Worm (Caenorhabditis elegans) whole organism, L1 larva: ENCODE data around the gene C05C9.3.

Source experiments
- ces-1 ChIP-seq: fragments of 150-350 bp; optimal IDR thresholded peaks from 2 replicates; lab custom pipeline; 2014; ENCODE audit warnings: missing biosample characterization, missing genetic modification reagents, missing genetic modification characterization
- mdl-1 ChIP-seq, 2 experiments: fragments of 150-350 bp; optimal IDR thresholded peaks; 2 replicates each; lab custom pipeline; 2014 to 2017; ENCODE audit warnings: missing biosample characterization in 2 of 2, missing genetic modification characterization in 2 of 2, inconsistent platforms in 1 of 2
- pqm-1 ChIP-seq: sonication (generic microtip); optimal IDR thresholded peaks from 3 replicates; lab custom pipeline; 2017; ENCODE audit warnings: missing biosample characterization, missing genetic modification characterization
- sox-4 ChIP-seq: sonication (generic microtip); optimal IDR thresholded peaks from 2 replicates; lab custom pipeline; 2016; ENCODE audit warnings: missing genetic modification characterization, missing compliant biosample characterization
- unc-62 ChIP-seq: fragments of 150-350 bp; optimal IDR thresholded peaks from 2 replicates; lab custom pipeline; 2014; ENCODE audit warnings: missing biosample characterization, missing genetic modification reagents, missing genetic modification characterization
- ztf-11 ChIP-seq, 2 experiments: sonication (generic microtip); optimal IDR thresholded peaks; 2 replicates each; lab custom pipeline; 2016 to 2017; ENCODE audit warnings: missing genetic modification characterization in 2 of 2, missing biosample characterization in 1 of 2, missing compliant biosample characterization in 1 of 2

DNA sequence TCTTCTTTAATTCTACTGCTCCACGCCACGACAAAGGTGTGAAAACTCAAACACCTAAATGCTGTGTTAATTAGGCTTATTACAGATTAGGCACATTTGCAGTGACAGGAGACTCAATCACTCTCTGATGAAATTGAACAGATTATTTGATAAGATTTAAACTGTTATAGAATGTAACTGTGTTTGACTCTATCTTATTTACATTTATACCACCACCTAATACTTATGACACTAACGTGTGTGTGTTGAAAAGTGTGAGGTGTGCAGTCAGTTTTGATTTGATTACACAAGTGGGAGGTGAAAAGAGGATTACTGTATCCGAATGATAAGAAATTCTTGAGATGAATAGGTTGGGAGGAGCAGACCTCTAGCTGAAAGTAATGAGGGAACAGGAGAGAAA, 20.4 kb downstream of the C05C9.3 start:
- TF ChIP-seq mdl-1 (tag; optimal IDR thresholded peaks at IDR 0.05; lab: Kevin White, UChicago) (no peak), sox-4 (tag; lab: Kevin White, UChicago) (no peak), ztf-11 (tag; optimal IDR thresholded peaks at IDR 0.05; lab: Kevin White, UChicago) (no peak), ces-1 (GFP tag; lab: Kevin White, UChicago) (no peak), pqm-1 (tag; lab: Kevin White, UChicago) (no peak), unc-62 (no peak)
